Worm (Caenorhabditis elegans) whole organism, early embryonic: ENCODE results near the gene gtr-1.

Experiments
- B0310.2 ChIP-seq: sonication (generic microtip); optimal IDR thresholded peaks from 2 replicates; lab custom pipeline; 2016; ENCODE audit warnings: mild to moderate bottlenecking, missing genetic modification characterization, missing compliant biosample characterization
- F13C5.2 ChIP-seq: sonication (generic microtip); optimal IDR thresholded peaks from 2 replicates; lab custom pipeline; 2017; ENCODE audit warnings: mild to moderate bottlenecking, missing genetic modification characterization, inconsistent platforms, missing compliant biosample characterization
- ama-1 ChIP-seq: fragments of 150-350 bp; optimal IDR thresholded peaks from 2 replicates; lab custom pipeline; 2014
- flt-1 ChIP-seq: fragments of 200-800 bp; sonication (Bioruptor generic); IDR thresholded peaks from 2 replicates; pipeline ENCODE4 v1.3.6; 2022; ENCODE audit warnings: missing genetic modification characterization, missing compliant biosample characterization
- hmg-4 ChIP-seq: fragments of 200-800 bp; sonication (Bioruptor generic); optimal IDR thresholded peaks from 2 replicates; lab custom pipeline; 2018; ENCODE audit warnings: mild to moderate bottlenecking, missing genetic modification characterization, missing compliant biosample characterization
- pes-1 ChIP-seq: fragments of 200-800 bp; sonication (Bioruptor generic); IDR thresholded peaks from 2 replicates; pipeline ENCODE4 v1.3.6; 2022; ENCODE audit warnings: missing genetic modification reagents, missing genetic modification characterization, missing compliant biosample characterization
- scrt-1 ChIP-seq: fragments of 200-800 bp; sonication (Bioruptor generic); IDR thresholded peaks from 2 replicates; pipeline ENCODE4 v1.3.6; 2022; ENCODE audit warnings: missing genetic modification characterization, missing compliant biosample characterization
- sea-1 ChIP-seq: fragments of 200-800 bp; sonication (Bioruptor generic); conservative IDR thresholded peaks from 2 replicates; pipeline ENCODE4 v1.3.6; 2022; ENCODE audit warnings: missing genetic modification characterization, missing compliant biosample characterization
- tbx-37 ChIP-seq: fragments of 200-800 bp; sonication (Bioruptor generic); conservative IDR thresholded peaks from 2 replicates; pipeline ENCODE4 v1.3.6; 2022; ENCODE audit warnings: missing genetic modification reagents, missing genetic modification characterization, missing compliant biosample characterization
- tra-4 ChIP-seq: sonication (generic microtip); optimal IDR thresholded peaks from 2 replicates; lab custom pipeline; 2017; ENCODE audit warnings: missing genetic modification characterization, missing compliant biosample characterization

ce11 chrX:789848-790247 lies 12.7 kb upstream of the gtr-1 start:
- TF ChIP-seq F13C5.2 (tag; lab: Kevin White, UChicago) = no peak
- no peak for TF ChIP-seq ama-1 (lab: Kevin White, UChicago)
- TF ChIP-seq flt-1 (GFP tag; lab: Robert Waterston, UW) = no peak
- no peak for TF ChIP-seq B0310.2
- TF ChIP-seq tbx-37 (GFP tag; lab: Robert Waterston, UW) = no peak
- no peak for TF ChIP-seq scrt-1 (GFP tag; lab: Robert Waterston, UW)
- no peak for TF ChIP-seq tra-4 (tag; lab: Kevin White, UChicago)
- no peak for TF ChIP-seq hmg-4 (GFP tag; lab: Kevin White, UChicago)
- TF ChIP-seq pes-1 = no peak
- no peak for TF ChIP-seq sea-1 (GFP tag; lab: Robert Waterston, UW)
